Fruit fly (Drosophila melanogaster) whole organism, embryonic: ENCODE measurements around the gene gb.

ENCODE experiments used
- CG12744 ChIP-seq: fragments of 200-800 bp; sonication (Bioruptor generic); optimal IDR thresholded peaks from 2 replicates; lab custom pipeline; 2016; ENCODE audit warnings: missing biosample characterization, missing genetic modification characterization
- CG15601 ChIP-seq: fragments of 200-800 bp; sonication (Bioruptor generic); optimal IDR thresholded peaks from 3 replicates; lab custom pipeline; 2019; ENCODE audit warnings: missing biosample characterization, mild to moderate bottlenecking, missing genetic modification characterization, moderate library complexity
- CG16815 ChIP-seq: fragments of 200-800 bp; sonication (Bioruptor generic); optimal IDR thresholded peaks from 3 replicates; lab custom pipeline; 2017; ENCODE audit warnings: missing biosample characterization, mild to moderate bottlenecking, missing genetic modification characterization
- CG7963 ChIP-seq: fragments of 200-800 bp; sonication (Bioruptor generic); IDR thresholded peaks from 3 replicates; pipeline ENCODE4 v1.3.6; 2022; ENCODE audit warnings: missing biosample characterization, missing genetic modification characterization; ENCODE audit not compliant: partially characterized antibody
- MTF-1 ChIP-seq: fragments of 200-800 bp; sonication (Bioruptor generic); optimal IDR thresholded peaks from 2 replicates; lab custom pipeline; 2018; ENCODE audit warnings: missing biosample characterization, mild to moderate bottlenecking, missing genetic modification characterization, borderline replicate concordance
- insv ChIP-seq, 2 experiments: fragments of 200-800 bp; sonication (Bioruptor generic); optimal IDR thresholded peaks; 3 replicates each; lab custom pipeline; 2016 to 2018; ENCODE audit warnings: missing biosample characterization in 2 of 2, missing genetic modification characterization in 2 of 2
- pnt ChIP-seq: fragments of 200-800 bp; sonication (Bioruptor generic); optimal IDR thresholded peaks from 3 replicates; lab custom pipeline; 2016; ENCODE audit warnings: missing biosample characterization, missing genetic modification characterization
- scrt ChIP-seq: fragments of 200-800 bp; sonication (Bioruptor generic); optimal IDR thresholded peaks from 2 replicates; lab custom pipeline; 2018; ENCODE audit warnings: missing biosample characterization, mild to moderate bottlenecking, missing genetic modification characterization, moderate library complexity
- tup ChIP-seq: fragments of 200-800 bp; sonication (Bioruptor generic); optimal IDR thresholded peaks from 2 replicates; lab custom pipeline; 2016; ENCODE audit warnings: missing biosample characterization, mild to moderate bottlenecking, missing genetic modification characterization, moderate library complexity
- usp ChIP-seq: fragments of >200 bp; optimal IDR thresholded peaks from 2 replicates; lab custom pipeline; 2017; ENCODE audit warnings: missing biosample characterization, missing genetic modification characterization

dm6 chr3R:27157814-27158213, 45.7 kb upstream of the gb start, which contains the start of gene grass:
- TF ChIP-seq CG7963 (GFP tag; lab: Robert Waterston, UW) (no peak), tup (no peak), CG16815 (GFP tag; lab: Kevin White, UChicago) (no peak), CG15601 (tag; lab: Kevin White, UChicago) (no peak), MTF-1 (GFP tag; lab: Kevin White, UChicago) (no peak), CG12744 (GFP tag; lab: Kevin White, UChicago) (no peak), pnt (GFP tag; lab: Kevin White, UChicago) (no peak), insv (GFP tag; optimal IDR thresholded peaks at IDR 0.05; lab: Kevin White, UChicago) (no peak), usp (GFP tag; lab: Kevin White, UChicago) (no peak), scrt (GFP tag; lab: Kevin White, UChicago) (no peak)
